Fruit fly (Drosophila melanogaster): ENCODE results near the gene CG13622.

DNA sequence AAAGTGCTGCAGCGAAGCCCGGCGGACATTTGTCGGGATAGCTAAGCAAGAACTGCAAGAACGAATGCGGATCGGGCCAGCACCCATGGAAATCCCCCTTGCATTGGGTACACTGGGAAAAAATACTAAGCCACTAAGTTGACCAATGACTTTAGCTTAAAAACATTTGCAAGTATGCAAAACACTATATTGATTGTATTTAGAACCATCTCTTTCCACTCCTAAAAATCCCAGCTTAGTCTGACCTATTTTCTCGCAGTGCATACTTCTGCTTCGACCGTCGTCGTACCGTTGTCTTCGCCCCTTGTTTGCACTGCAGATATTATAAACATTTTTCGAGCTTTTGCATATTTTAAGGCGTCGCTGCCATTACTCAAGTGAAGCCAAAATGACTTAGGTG is 27.4 kb downstream of the CG13622 start:
- peak in 1 of 2 experiments; percentile 55 for TF ChIP-seq ss (GFP tag; optimal IDR thresholded peaks at IDR 0.05)
- TF ChIP-seq CG8632 (GFP tag; optimal IDR thresholded peaks at IDR 0.05) = peak; percentile 36
- no peak for TF ChIP-seq CG4318 (GFP tag; optimal IDR thresholded peaks at IDR 0.05)
- TF ChIP-seq achi (GFP tag; optimal IDR thresholded peaks at IDR 0.05) = peak; percentile 51
- peak; percentile 55 for TF ChIP-seq acj6 (GFP tag; optimal IDR thresholded peaks at IDR 0.05)
- TF ChIP-seq CG34406 (GFP tag; optimal IDR thresholded peaks at IDR 0.05) = peak; percentile 34
- peak; percentile 53 for TF ChIP-seq Met (GFP tag; optimal IDR thresholded peaks at IDR 0.05)
- TF ChIP-seq CG8119 (GFP tag; IDR thresholded peaks at IDR 0.05) = peak; percentile 44; the same call in 1 of the 3 replicates
- TF ChIP-seq fd85E (GFP tag; optimal IDR thresholded peaks at IDR 0.05) = no peak
- peak; percentile 45 for TF ChIP-seq CG10631 (GFP tag; optimal IDR thresholded peaks at IDR 0.05)
